Worm (Caenorhabditis elegans) whole organism, mixed stage, embryonic: ENCODE results near the gene egas-4.

Source experiments
- M03D4.4 ChIP-seq: sonication (generic microtip); optimal IDR thresholded peaks from 2 replicates; lab custom pipeline; 2017; ENCODE audit warnings: mild to moderate bottlenecking, missing genetic modification characterization, missing compliant biosample characterization
- blmp-1 ChIP-seq: fragments of 150-350 bp; optimal IDR thresholded peaks from 2 replicates; lab custom pipeline; 2014; ENCODE audit warnings: missing biosample characterization, missing genetic modification characterization
- ceh-39 ChIP-seq: fragments of 150-350 bp; optimal IDR thresholded peaks from 2 replicates; lab custom pipeline; 2014; ENCODE audit warnings: missing biosample characterization, missing genetic modification characterization
- ceh-43 ChIP-seq: fragments of 200-800 bp; sonication (Bioruptor generic); optimal IDR thresholded peaks from 2 replicates; lab custom pipeline; 2018; ENCODE audit warnings: mild to moderate bottlenecking, missing genetic modification characterization, moderate library complexity, missing compliant biosample characterization
- ceh-83 ChIP-seq: fragments of 200-800 bp; sonication (Bioruptor generic); optimal IDR thresholded peaks from 2 replicates; lab custom pipeline; 2018; ENCODE audit warnings: mild to moderate bottlenecking, missing genetic modification characterization, missing compliant biosample characterization
- ces-1 ChIP-seq: fragments of 150-350 bp; optimal IDR thresholded peaks from 2 replicates; lab custom pipeline; 2014; ENCODE audit warnings: missing biosample characterization, missing genetic modification reagents, missing genetic modification characterization
- cnd-1 ChIP-seq: fragments of 200-800 bp; sonication (Bioruptor generic); optimal IDR thresholded peaks from 2 replicates; lab custom pipeline; 2018; ENCODE audit warnings: mild to moderate bottlenecking, missing genetic modification characterization, missing compliant biosample characterization
- drap-1 ChIP-seq: fragments of 200-800 bp; sonication (Bioruptor generic); optimal IDR thresholded peaks from 3 replicates; lab custom pipeline; 2018; ENCODE audit warnings: mild to moderate bottlenecking, missing genetic modification characterization, missing compliant biosample characterization
- elt-1 ChIP-seq: sonication (generic microtip); optimal IDR thresholded peaks from 2 replicates; lab custom pipeline; 2017; ENCODE audit warnings: missing genetic modification characterization, mild to moderate bottlenecking, missing compliant biosample characterization, antibody characterized with exemption, moderate library complexity, borderline replicate concordance; ENCODE audit not compliant: insufficient read depth
- elt-3 ChIP-seq: fragments of 150-350 bp; optimal IDR thresholded peaks from 2 replicates; lab custom pipeline; 2014; ENCODE audit warnings: missing biosample characterization, missing genetic modification characterization
- ham-2 ChIP-seq: fragments of 200-800 bp; sonication (Bioruptor generic); optimal IDR thresholded peaks from 2 replicates; lab custom pipeline; 2018; ENCODE audit warnings: mild to moderate bottlenecking, missing genetic modification characterization, missing compliant biosample characterization
- hlh-1 ChIP-seq: fragments of 150-350 bp; optimal IDR thresholded peaks from 2 replicates; lab custom pipeline; 2014; ENCODE audit warnings: missing biosample characterization, missing genetic modification reagents, missing genetic modification characterization
- lin-13 ChIP-seq: fragments of 150-350 bp; optimal IDR thresholded peaks from 2 replicates; lab custom pipeline; 2014; ENCODE audit warnings: missing biosample characterization, missing genetic modification characterization
- lin-32 ChIP-seq: fragments of 200-800 bp; sonication (Bioruptor generic); optimal IDR thresholded peaks from 2 replicates; lab custom pipeline; 2018; ENCODE audit warnings: mild to moderate bottlenecking, missing genetic modification characterization, missing compliant biosample characterization
- lsy-2 ChIP-seq: fragments of 150-350 bp; optimal IDR thresholded peaks from 2 replicates; lab custom pipeline; 2014; ENCODE audit warnings: missing biosample characterization, missing genetic modification characterization
- mab-5 ChIP-seq: fragments of 150-350 bp; optimal IDR thresholded peaks from 2 replicates; lab custom pipeline; 2014; ENCODE audit warnings: missing biosample characterization, missing genetic modification characterization
- mls-2 ChIP-seq: sonication (generic microtip); optimal IDR thresholded peaks from 2 replicates; lab custom pipeline; 2016; ENCODE audit warnings: mild to moderate bottlenecking, missing genetic modification characterization, moderate library complexity, missing compliant biosample characterization
- nhr-12 ChIP-seq: fragments of 150-350 bp; optimal IDR thresholded peaks from 2 replicates; lab custom pipeline; 2014; ENCODE audit warnings: missing biosample characterization, missing genetic modification characterization
- nhr-2 ChIP-seq: fragments of 150-350 bp; optimal IDR thresholded peaks from 2 replicates; lab custom pipeline; 2014; ENCODE audit warnings: missing biosample characterization, missing genetic modification characterization
- nhr-237 ChIP-seq: fragments of 150-350 bp; optimal IDR thresholded peaks from 2 replicates; lab custom pipeline; 2014; ENCODE audit warnings: missing biosample characterization, missing genetic modification characterization
- nhr-28 ChIP-seq: fragments of 150-350 bp; optimal IDR thresholded peaks from 2 replicates; lab custom pipeline; 2014; ENCODE audit warnings: missing biosample characterization, missing genetic modification characterization
- nhr-76 ChIP-seq: sonication (generic microtip); optimal IDR thresholded peaks from 2 replicates; lab custom pipeline; 2017; ENCODE audit warnings: missing biosample characterization, missing genetic modification characterization
- pha-4 ChIP-seq: fragments of 150-350 bp; optimal IDR thresholded peaks from 2 replicates; lab custom pipeline; 2018; ENCODE audit warnings: missing biosample characterization, missing genetic modification reagents, missing genetic modification characterization
- sem-2 ChIP-seq: fragments of 200-800 bp; sonication (Bioruptor generic); optimal IDR thresholded peaks from 2 replicates; lab custom pipeline; 2018; ENCODE audit warnings: mild to moderate bottlenecking, missing genetic modification characterization, missing compliant biosample characterization
- snpc-4 ChIP-seq: fragments of 150-350 bp; optimal IDR thresholded peaks from 2 replicates; lab custom pipeline; 2014; ENCODE audit warnings: missing biosample characterization, missing genetic modification characterization
- sptf-1 ChIP-seq: sonication (generic microtip); optimal IDR thresholded peaks from 2 replicates; lab custom pipeline; 2017; ENCODE audit warnings: mild to moderate bottlenecking, missing genetic modification characterization, moderate library complexity, missing compliant biosample characterization
- tbx-8 ChIP-seq: fragments of 200-800 bp; sonication (Bioruptor generic); optimal IDR thresholded peaks from 2 replicates; lab custom pipeline; 2018; ENCODE audit warnings: mild to moderate bottlenecking, missing genetic modification characterization, moderate library complexity, missing compliant biosample characterization
- unc-120 ChIP-seq: sonication (generic microtip); optimal IDR thresholded peaks from 2 replicates; lab custom pipeline; 2017; ENCODE audit warnings: missing genetic modification characterization, missing compliant biosample characterization; ENCODE audit not compliant: poor library complexity, severe bottlenecking
- unc-39 ChIP-seq: fragments of 150-350 bp; optimal IDR thresholded peaks from 2 replicates; lab custom pipeline; 2014; ENCODE audit warnings: missing biosample characterization, missing genetic modification characterization
- unc-62 ChIP-seq: fragments of 150-350 bp; optimal IDR thresholded peaks from 2 replicates; lab custom pipeline; 2014; ENCODE audit warnings: missing biosample characterization, missing genetic modification reagents, missing genetic modification characterization
- zip-8 ChIP-seq: fragments of 150-350 bp; optimal IDR thresholded peaks from 2 replicates; lab custom pipeline; 2014; ENCODE audit warnings: missing biosample characterization, missing genetic modification characterization
- ztf-11 ChIP-seq: fragments of 150-350 bp; optimal IDR thresholded peaks from 2 replicates; lab custom pipeline; 2014; ENCODE audit warnings: missing biosample characterization, missing genetic modification characterization

The egas-4 gene

DNA sequence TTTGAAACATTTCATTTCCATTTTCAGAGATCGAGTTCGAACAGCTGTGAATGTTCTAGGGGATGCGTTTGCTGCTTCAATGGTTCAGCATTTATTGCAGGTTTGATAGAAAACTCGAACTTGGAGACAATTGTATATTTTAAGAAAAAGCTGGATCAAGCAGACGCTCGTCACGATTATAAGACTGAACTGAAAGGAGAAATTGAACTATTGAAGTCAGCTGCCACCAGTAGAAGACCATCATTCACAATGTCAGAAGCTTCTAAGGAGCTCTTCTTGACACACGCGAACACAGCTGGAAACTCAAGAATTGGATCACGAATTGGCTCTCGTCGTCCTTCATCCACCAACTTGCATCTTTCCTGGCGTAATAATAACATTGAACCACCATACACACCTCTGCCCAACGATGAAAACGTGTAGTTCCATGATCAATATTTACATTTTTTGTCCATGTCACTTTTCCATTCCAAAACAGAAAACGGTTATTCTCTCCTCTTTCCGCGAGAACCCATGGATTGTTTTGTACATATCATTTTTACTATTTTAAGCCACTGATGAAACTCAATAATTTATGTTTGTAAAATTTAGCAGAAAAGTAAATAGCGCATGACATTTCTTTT is 8.3 kb upstream of the egas-4 start:
- no peak for TF ChIP-seq nhr-28
- no peak for TF ChIP-seq M03D4.4 (tag; lab: Kevin White, UChicago)
- no peak for TF ChIP-seq ham-2 (GFP tag; lab: Kevin White, UChicago)
- TF ChIP-seq tbx-8 = no peak
- TF ChIP-seq hlh-1 (tag; lab: Kevin White, UChicago) = no peak
- TF ChIP-seq blmp-1 (tag; lab: Kevin White, UChicago) = no peak
- no peak for TF ChIP-seq lin-13
- TF ChIP-seq lsy-2 (tag; lab: Kevin White, UChicago) = no peak
- no peak for TF ChIP-seq nhr-12 (tag; lab: Kevin White, UChicago)
- TF ChIP-seq mls-2 (tag; lab: Kevin White, UChicago) = no peak
- TF ChIP-seq nhr-237 (tag; lab: Kevin White, UChicago) = no peak
- no peak for TF ChIP-seq sptf-1 (tag; lab: Kevin White, UChicago)
- no peak for TF ChIP-seq elt-1 (tag; lab: Kevin White, UChicago)

DNA sequence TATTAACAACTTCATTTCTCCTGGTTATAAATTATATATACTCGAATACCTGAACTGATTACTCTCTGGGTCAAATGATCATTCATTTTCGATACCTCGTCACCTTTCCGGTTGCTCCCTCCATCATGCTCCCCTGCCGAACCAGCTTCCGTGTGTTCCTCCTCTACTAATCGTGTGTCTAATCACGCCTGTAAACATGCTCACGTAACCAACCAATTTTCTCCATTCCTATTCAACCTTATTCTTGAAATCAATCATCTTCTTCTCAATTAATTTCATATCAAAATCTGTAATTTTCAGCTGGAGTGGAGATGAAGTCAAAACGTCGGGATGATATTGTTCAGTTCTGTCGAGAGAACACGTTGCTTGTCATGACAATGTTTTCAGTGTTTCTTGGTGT is 5.7 kb upstream of the egas-4 start, which contains the start of gene glt-6:
Gene glt-6 (plus strand): TSS at position 301 of the 400 bp plus-strand sequence.
- TF ChIP-seq sptf-1 (tag; lab: Kevin White, UChicago) = no peak
- no peak for TF ChIP-seq mab-5 (tag; lab: Kevin White, UChicago)
- TF ChIP-seq lin-13 = no peak
- no peak for TF ChIP-seq ceh-43 (GFP tag; lab: Kevin White, UChicago)
- TF ChIP-seq blmp-1 (tag; lab: Kevin White, UChicago) = no peak
- no peak for TF ChIP-seq cnd-1 (tag; lab: Kevin White, UChicago)
- no peak for TF ChIP-seq elt-1 (tag; lab: Kevin White, UChicago)
- no peak for TF ChIP-seq ceh-39 (tag; lab: Kevin White, UChicago)
- no peak for TF ChIP-seq ceh-83 (GFP tag; lab: Kevin White, UChicago)
- TF ChIP-seq zip-8 (tag; lab: Kevin White, UChicago) = no peak
- TF ChIP-seq nhr-28 = no peak
- TF ChIP-seq tbx-8 = no peak
- TF ChIP-seq ces-1 (GFP tag; lab: Kevin White, UChicago) = no peak
- TF ChIP-seq ham-2 (GFP tag; lab: Kevin White, UChicago) = no peak
- no peak for TF ChIP-seq drap-1 (GFP tag; lab: Kevin White, UChicago)
- TF ChIP-seq sem-2 (GFP tag; lab: Kevin White, UChicago) = no peak
- no peak for TF ChIP-seq ztf-11
- TF ChIP-seq nhr-12 (tag; lab: Kevin White, UChicago) = no peak
- no peak for TF ChIP-seq unc-120 (tag; lab: Kevin White, UChicago)
- TF ChIP-seq nhr-76 = no peak

- TF ChIP-seq unc-120 (tag; lab: Kevin White, UChicago) = no peak
- no peak for TF ChIP-seq lin-32 (GFP tag; lab: Kevin White, UChicago)
- no peak for TF ChIP-seq mab-5 (tag; lab: Kevin White, UChicago)
- no peak for TF ChIP-seq pha-4
- no peak for TF ChIP-seq elt-3
- TF ChIP-seq tbx-8 = no peak
- no peak for TF ChIP-seq lin-13
- TF ChIP-seq cnd-1 (tag; lab: Kevin White, UChicago) = no peak
- TF ChIP-seq ceh-39 (tag; lab: Kevin White, UChicago) = no peak
- no peak for TF ChIP-seq blmp-1 (tag; lab: Kevin White, UChicago)
- no peak for TF ChIP-seq sptf-1 (tag; lab: Kevin White, UChicago)
- no peak for TF ChIP-seq unc-39 (tag; lab: Kevin White, UChicago)
- no peak for TF ChIP-seq lsy-2 (tag; lab: Kevin White, UChicago)
- TF ChIP-seq nhr-2 = no peak
- TF ChIP-seq elt-1 (tag; lab: Kevin White, UChicago) = no peak
- TF ChIP-seq sem-2 (GFP tag; lab: Kevin White, UChicago) = no peak
- TF ChIP-seq unc-62 (GFP tag; lab: Kevin White, UChicago) = no peak
- no peak for TF ChIP-seq ztf-11
Measured at ce11 chrIV:7501337-7501736, 3.7 kb upstream of the egas-4 start, which contains the start of gene F55G1.15. Gene F55G1.15, minus strand, starts transcription at chrIV:7501437.

DNA sequence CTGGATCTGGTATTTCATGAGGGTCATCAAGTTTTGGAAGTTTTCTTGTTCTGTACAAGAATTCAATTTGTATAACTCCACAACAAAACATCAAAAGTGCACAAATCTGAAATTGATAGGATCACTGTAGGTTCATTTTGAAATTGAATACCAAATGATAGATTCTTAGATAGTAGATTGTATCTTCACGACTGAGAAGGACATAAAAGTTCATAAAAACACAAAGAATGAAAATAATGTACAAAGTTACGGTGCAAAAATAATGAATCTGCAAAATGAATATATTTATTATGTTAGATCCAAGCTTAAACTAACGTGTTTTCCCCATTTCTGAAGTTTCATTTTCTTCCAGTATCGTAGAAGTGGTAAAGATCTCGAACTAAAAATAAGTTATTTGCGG is 3.3 kb upstream of the egas-4 start:
- TF ChIP-seq snpc-4 (tag; lab: Kevin White, UChicago) (no peak), unc-39 (tag; lab: Kevin White, UChicago) (no peak), hlh-1 (tag; lab: Kevin White, UChicago) (no peak), unc-62 (GFP tag; lab: Kevin White, UChicago) (no peak), lsy-2 (tag; lab: Kevin White, UChicago) (no peak)
